Worm (Caenorhabditis elegans) whole organism, L4 larva: Measurements from ENCODE around the gene krr-1.

ENCODE experiments used
- ctbp-1 ChIP-seq: fragments of 200-800 bp; sonication (Bioruptor generic); IDR thresholded peaks from 2 replicates; pipeline ENCODE4 v1.3.6; 2022; ENCODE audit warnings: missing genetic modification reagents, missing genetic modification characterization, missing compliant biosample characterization
- dpl-1 ChIP-seq: fragments of 150-350 bp; optimal IDR thresholded peaks from 2 replicates; lab custom pipeline; 2014; ENCODE audit warnings: missing biosample characterization, missing genetic modification reagents, missing genetic modification characterization
- set-16 ChIP-seq: fragments of 200-800 bp; sonication (Bioruptor generic); IDR thresholded peaks from 2 replicates; pipeline ENCODE4 v1.3.6; 2022; ENCODE audit warnings: missing genetic modification reagents, missing genetic modification characterization, missing compliant biosample characterization
- unc-130 ChIP-seq: sonication (generic microtip); optimal IDR thresholded peaks from 2 replicates; lab custom pipeline; 2016; ENCODE audit warnings: missing genetic modification reagents, missing genetic modification characterization, missing compliant biosample characterization
- ztf-11 ChIP-seq: fragments of 150-350 bp; optimal IDR thresholded peaks from 2 replicates; lab custom pipeline; 2014; ENCODE audit warnings: missing biosample characterization, missing genetic modification characterization

- TF ChIP-seq unc-130 (GFP tag; lab: Kevin White, UChicago) (no peak), ctbp-1 (no peak), dpl-1 (GFP tag; lab: Kevin White, UChicago) (no peak), ztf-11 (tag; lab: Kevin White, UChicago) (no peak), set-16 (GFP tag; lab: Robert Waterston, UW) (no peak)
Observed at ce11 chrV:7187295-7187694, 43.7 kb upstream of the krr-1 start.
